Fruit fly (Drosophila melanogaster) whole organism, adult: ENCODE measurements around the gene lok.

Experiments used
- CG11617 ChIP-seq: fragments of 200-800 bp; sonication (Bioruptor generic); optimal IDR thresholded peaks from 2 replicates; lab custom pipeline; 2017; ENCODE audit warnings: mild to moderate bottlenecking, missing biosample characterization, missing genetic modification reagents, missing genetic modification characterization
- CG12768 ChIP-seq: fragments of 200-800 bp; sonication (Bioruptor generic); optimal IDR thresholded peaks from 2 replicates; lab custom pipeline; 2017; ENCODE audit warnings: missing biosample characterization, missing genetic modification characterization, mild to moderate bottlenecking, moderate library complexity, missing genetic modification reagents
- CG14711 ChIP-seq: fragments of 200-800 bp; sonication (Bioruptor generic); optimal IDR thresholded peaks from 2 replicates; lab custom pipeline; 2018; ENCODE audit warnings: missing biosample characterization, mild to moderate bottlenecking, missing genetic modification characterization, moderate library complexity
- CG1620 ChIP-seq: fragments of 200-800 bp; sonication (Bioruptor generic); optimal IDR thresholded peaks from 2 replicates; lab custom pipeline; 2016; ENCODE audit warnings: missing biosample characterization, missing genetic modification characterization
- CG33017 ChIP-seq: fragments of 200-800 bp; sonication (Bioruptor generic); optimal IDR thresholded peaks from 2 replicates; lab custom pipeline; 2018; ENCODE audit warnings: missing biosample characterization, mild to moderate bottlenecking, missing genetic modification characterization, moderate library complexity
- CG5204 ChIP-seq: fragments of 200-800 bp; sonication (Bioruptor generic); optimal IDR thresholded peaks from 2 replicates; lab custom pipeline; 2016; ENCODE audit warnings: missing biosample characterization, missing genetic modification characterization
- CG7045 ChIP-seq: fragments of 200-800 bp; sonication (Bioruptor generic); optimal IDR thresholded peaks from 2 replicates; lab custom pipeline; 2017; ENCODE audit warnings: missing biosample characterization, mild to moderate bottlenecking, missing genetic modification characterization
- CG7101 ChIP-seq: fragments of 200-800 bp; sonication (Bioruptor generic); optimal IDR thresholded peaks from 2 replicates; lab custom pipeline; 2018; ENCODE audit warnings: missing biosample characterization, mild to moderate bottlenecking, missing genetic modification characterization, moderate library complexity
- Clk ChIP-seq: fragments of 200-800 bp; sonication (Bioruptor generic); optimal IDR thresholded peaks from 2 replicates; lab custom pipeline; 2017; ENCODE audit warnings: missing biosample characterization, missing genetic modification characterization
- Crg-1 ChIP-seq: fragments of 200-800 bp; sonication (Bioruptor generic); optimal IDR thresholded peaks from 2 replicates; lab custom pipeline; 2016; ENCODE audit warnings: missing biosample characterization, missing genetic modification characterization
- Hr96 ChIP-seq: fragments of 200-800 bp; sonication (Bioruptor generic); optimal IDR thresholded peaks from 2 replicates; lab custom pipeline; 2016; ENCODE audit warnings: missing biosample characterization, missing genetic modification characterization
- Mnt ChIP-seq: fragments of 200-800 bp; sonication (Bioruptor generic); optimal IDR thresholded peaks from 2 replicates; lab custom pipeline; 2016; ENCODE audit warnings: missing biosample characterization, mild to moderate bottlenecking, missing genetic modification characterization
- bab1 ChIP-seq: fragments of 200-800 bp; sonication (Bioruptor generic); optimal IDR thresholded peaks from 3 replicates; lab custom pipeline; 2019; ENCODE audit warnings: missing biosample characterization, mild to moderate bottlenecking, missing genetic modification characterization, moderate library complexity
- cic ChIP-seq: fragments of 200-800 bp; sonication (Bioruptor generic); optimal IDR thresholded peaks from 2 replicates; lab custom pipeline; 2017; ENCODE audit warnings: missing biosample characterization, mild to moderate bottlenecking, missing genetic modification characterization, moderate library complexity
- cnc ChIP-seq, 2 experiments: fragments of >200 bp; optimal IDR thresholded peaks; 2 replicates each; lab custom pipeline; 2017
- kay ChIP-seq: fragments of 200-800 bp; sonication (Bioruptor generic); peaks from one replicate; lab custom pipeline; 2016; ENCODE audit warnings: missing biosample characterization, missing genetic modification characterization, borderline replicate concordance
- ovo ChIP-seq: fragments of 200-800 bp; sonication (Bioruptor generic); optimal IDR thresholded peaks from 2 replicates; lab custom pipeline; 2016; ENCODE audit warnings: missing biosample characterization, missing genetic modification characterization
- pad ChIP-seq: fragments of 200-800 bp; sonication (Bioruptor generic); optimal IDR thresholded peaks from 3 replicates; lab custom pipeline; 2017; ENCODE audit warnings: missing biosample characterization, missing genetic modification characterization, mild to moderate bottlenecking, moderate library complexity, missing genetic modification reagents
- tj ChIP-seq: fragments of 200-800 bp; sonication (Bioruptor generic); optimal IDR thresholded peaks from 3 replicates; lab custom pipeline; 2017; ENCODE audit warnings: missing biosample characterization, mild to moderate bottlenecking, missing genetic modification characterization, moderate library complexity
- toe ChIP-seq: fragments of 200-800 bp; sonication (Bioruptor generic); optimal IDR thresholded peaks from 2 replicates; lab custom pipeline; 2016; ENCODE audit warnings: missing biosample characterization, missing genetic modification characterization

The lok gene

dm6 chr2L:20080772-20081171, 19.6 kb downstream of the lok start:
- TF ChIP-seq Hr96 (GFP tag; lab: Kevin White, UChicago): no peak
- no peak for TF ChIP-seq ovo (GFP tag; lab: Kevin White, UChicago)
- TF ChIP-seq tj (GFP tag; lab: Kevin White, UChicago): peak; percentile 55
- TF ChIP-seq kay (GFP tag; lab: Kevin White, UChicago): peak; percentile 72
- TF ChIP-seq CG12768 (GFP tag; lab: Kevin White, UChicago): peak; percentile 17

- TF ChIP-seq CG33017: no peak
- no peak for TF ChIP-seq CG12768 (GFP tag; lab: Kevin White, UChicago)
- peak; percentile 39 for TF ChIP-seq ovo (GFP tag; lab: Kevin White, UChicago)
Observed at dm6 chr2L:20082155-20082964, 21.1 kb downstream of the lok start.

- TF ChIP-seq Mnt: no peak
- peak; percentile 58 for TF ChIP-seq CG7101
- TF ChIP-seq CG14711 (tag; lab: Kevin White, UChicago): peak; percentile 48
- no peak for TF ChIP-seq ovo (GFP tag; lab: Kevin White, UChicago)
- peak; percentile 12 for TF ChIP-seq CG7045 (GFP tag; lab: Kevin White, UChicago)
- TF ChIP-seq Crg-1 (GFP tag; lab: Kevin White, UChicago): no peak
- TF ChIP-seq cic (GFP tag; lab: Kevin White, UChicago): no peak
- TF ChIP-seq CG11617 (GFP tag; lab: Kevin White, UChicago): peak; percentile 10
- no peak for TF ChIP-seq cnc (optimal IDR thresholded peaks at IDR 0.05; lab: Kevin White, UChicago)
- TF ChIP-seq CG12768 (GFP tag; lab: Kevin White, UChicago): no peak
- TF ChIP-seq Clk (GFP tag; lab: Kevin White, UChicago): peak; percentile 42
- TF ChIP-seq tj (GFP tag; lab: Kevin White, UChicago): peak; percentile 93
- TF ChIP-seq kay (GFP tag; lab: Kevin White, UChicago): peak; percentile 60
- peak; percentile 47 for TF ChIP-seq CG33017
- TF ChIP-seq toe (GFP tag; lab: Kevin White, UChicago): peak; percentile 7
- peak; percentile 77 for TF ChIP-seq pad
- TF ChIP-seq CG1620 (GFP tag; lab: Kevin White, UChicago): no peak
- TF ChIP-seq CG5204 (GFP tag; lab: Kevin White, UChicago): no peak
Observed at dm6 chr2L:20082965-20083855, 22.0 kb downstream of the lok start.

dm6 chr2L:20084068-20084651, 22.9 kb downstream of the lok start:
- TF ChIP-seq CG14711 (tag; lab: Kevin White, UChicago) (no peak), Hr96 (GFP tag; lab: Kevin White, UChicago) (no peak), CG12768 (GFP tag; lab: Kevin White, UChicago) (no peak), Mnt (peak; percentile 67), CG33017 (no peak), tj (GFP tag; lab: Kevin White, UChicago) (no peak), cic (GFP tag; lab: Kevin White, UChicago) (no peak), pad (peak; percentile 42)

dm6 chr2L:20084785-20085555, 23.7 kb downstream of the lok start, which contains the start of gene fok:
Gene fok (minus strand): TSS chr2L:20085070.
- TF ChIP-seq CG12768 (GFP tag; lab: Kevin White, UChicago): peak; percentile 98
- peak; percentile 98 for TF ChIP-seq cic (GFP tag; lab: Kevin White, UChicago)
- TF ChIP-seq CG11617 (GFP tag; lab: Kevin White, UChicago): peak; percentile 98
- peak; percentile 96 for TF ChIP-seq Mnt
- TF ChIP-seq cnc (optimal IDR thresholded peaks at IDR 0.05; lab: Kevin White, UChicago): no peak
- peak; percentile 95 for TF ChIP-seq ovo (GFP tag; lab: Kevin White, UChicago)
- peak; percentile 93 for TF ChIP-seq pad
- peak; percentile 99 for TF ChIP-seq kay (GFP tag; lab: Kevin White, UChicago)
- peak; percentile 98 for TF ChIP-seq Hr96 (GFP tag; lab: Kevin White, UChicago)
- TF ChIP-seq CG33017: peak; percentile 98
- peak; percentile 98 for TF ChIP-seq toe (GFP tag; lab: Kevin White, UChicago)
- TF ChIP-seq CG7101: peak; percentile 98
- TF ChIP-seq CG1620 (GFP tag; lab: Kevin White, UChicago): peak; percentile 92
- TF ChIP-seq bab1 (GFP tag; lab: Kevin White, UChicago): peak; percentile 97
- TF ChIP-seq CG7045 (GFP tag; lab: Kevin White, UChicago): peak; percentile 98
- peak; percentile 98 for TF ChIP-seq CG5204 (GFP tag; lab: Kevin White, UChicago)
- TF ChIP-seq tj (GFP tag; lab: Kevin White, UChicago): peak; percentile 91
- TF ChIP-seq Clk (GFP tag; lab: Kevin White, UChicago): peak; percentile 96
- peak; percentile 91 for TF ChIP-seq CG14711 (tag; lab: Kevin White, UChicago)
- peak; percentile 92 for TF ChIP-seq Crg-1 (GFP tag; lab: Kevin White, UChicago)
